Worm (Caenorhabditis elegans): ENCODE results near the gene spp-29.

ce11 chrV:17664367-17664766 is 32.3 kb downstream of the spp-29 start:
- TF ChIP-seq cog-1 (tag; optimal IDR thresholded peaks at IDR 0.05) (no peak), tab-1 (GFP tag; IDR thresholded peaks at IDR 0.05) (no peak), flt-1 (GFP tag; IDR thresholded peaks at IDR 0.05) (no peak)

Measured in whole organism, midembryonic.